Worm (Caenorhabditis elegans) whole organism, mixed stage, embryonic: ENCODE results near the gene npr-29.

Source experiments
- M03D4.4 ChIP-seq: sonication (generic microtip); optimal IDR thresholded peaks from 2 replicates; lab custom pipeline; 2017; ENCODE audit warnings: mild to moderate bottlenecking, missing genetic modification characterization, missing compliant biosample characterization
- blmp-1 ChIP-seq: fragments of 150-350 bp; optimal IDR thresholded peaks from 2 replicates; lab custom pipeline; 2014; ENCODE audit warnings: missing biosample characterization, missing genetic modification characterization
- ceh-39 ChIP-seq: fragments of 150-350 bp; optimal IDR thresholded peaks from 2 replicates; lab custom pipeline; 2014; ENCODE audit warnings: missing biosample characterization, missing genetic modification characterization
- ceh-43 ChIP-seq: fragments of 200-800 bp; sonication (Bioruptor generic); optimal IDR thresholded peaks from 2 replicates; lab custom pipeline; 2018; ENCODE audit warnings: mild to moderate bottlenecking, missing genetic modification characterization, moderate library complexity, missing compliant biosample characterization
- ces-1 ChIP-seq: fragments of 150-350 bp; optimal IDR thresholded peaks from 2 replicates; lab custom pipeline; 2014; ENCODE audit warnings: missing biosample characterization, missing genetic modification reagents, missing genetic modification characterization
- drap-1 ChIP-seq: fragments of 200-800 bp; sonication (Bioruptor generic); optimal IDR thresholded peaks from 3 replicates; lab custom pipeline; 2018; ENCODE audit warnings: mild to moderate bottlenecking, missing genetic modification characterization, missing compliant biosample characterization
- elt-1 ChIP-seq: sonication (generic microtip); optimal IDR thresholded peaks from 2 replicates; lab custom pipeline; 2017; ENCODE audit warnings: missing genetic modification characterization, mild to moderate bottlenecking, missing compliant biosample characterization, antibody characterized with exemption, moderate library complexity, borderline replicate concordance; ENCODE audit not compliant: insufficient read depth
- elt-3 ChIP-seq: fragments of 150-350 bp; optimal IDR thresholded peaks from 2 replicates; lab custom pipeline; 2014; ENCODE audit warnings: missing biosample characterization, missing genetic modification characterization
- flh-1 ChIP-seq: fragments of 200-800 bp; sonication (Bioruptor generic); optimal IDR thresholded peaks from 2 replicates; lab custom pipeline; 2018; ENCODE audit warnings: mild to moderate bottlenecking, missing genetic modification characterization, moderate library complexity, missing compliant biosample characterization
- ham-2 ChIP-seq: fragments of 200-800 bp; sonication (Bioruptor generic); optimal IDR thresholded peaks from 2 replicates; lab custom pipeline; 2018; ENCODE audit warnings: mild to moderate bottlenecking, missing genetic modification characterization, missing compliant biosample characterization
- hlh-1 ChIP-seq: fragments of 150-350 bp; optimal IDR thresholded peaks from 2 replicates; lab custom pipeline; 2014; ENCODE audit warnings: missing biosample characterization, missing genetic modification reagents, missing genetic modification characterization
- lin-13 ChIP-seq: fragments of 150-350 bp; optimal IDR thresholded peaks from 2 replicates; lab custom pipeline; 2014; ENCODE audit warnings: missing biosample characterization, missing genetic modification characterization
- lin-32 ChIP-seq: fragments of 200-800 bp; sonication (Bioruptor generic); optimal IDR thresholded peaks from 2 replicates; lab custom pipeline; 2018; ENCODE audit warnings: mild to moderate bottlenecking, missing genetic modification characterization, missing compliant biosample characterization
- lsy-2 ChIP-seq: fragments of 150-350 bp; optimal IDR thresholded peaks from 2 replicates; lab custom pipeline; 2014; ENCODE audit warnings: missing biosample characterization, missing genetic modification characterization
- mab-5 ChIP-seq: fragments of 150-350 bp; optimal IDR thresholded peaks from 2 replicates; lab custom pipeline; 2014; ENCODE audit warnings: missing biosample characterization, missing genetic modification characterization
- mep-1 ChIP-seq: fragments of 150-350 bp; optimal IDR thresholded peaks from 2 replicates; lab custom pipeline; 2017; ENCODE audit warnings: missing biosample characterization, missing genetic modification reagents, missing genetic modification characterization, inconsistent platforms
- mls-2 ChIP-seq: sonication (generic microtip); optimal IDR thresholded peaks from 2 replicates; lab custom pipeline; 2016; ENCODE audit warnings: mild to moderate bottlenecking, missing genetic modification characterization, moderate library complexity, missing compliant biosample characterization
- nhr-237 ChIP-seq: fragments of 150-350 bp; optimal IDR thresholded peaks from 2 replicates; lab custom pipeline; 2014; ENCODE audit warnings: missing biosample characterization, missing genetic modification characterization
- nhr-28 ChIP-seq: fragments of 150-350 bp; optimal IDR thresholded peaks from 2 replicates; lab custom pipeline; 2014; ENCODE audit warnings: missing biosample characterization, missing genetic modification characterization
- pha-4 ChIP-seq: fragments of 150-350 bp; optimal IDR thresholded peaks from 2 replicates; lab custom pipeline; 2018; ENCODE audit warnings: missing biosample characterization, missing genetic modification reagents, missing genetic modification characterization
- sem-2 ChIP-seq: fragments of 200-800 bp; sonication (Bioruptor generic); optimal IDR thresholded peaks from 2 replicates; lab custom pipeline; 2018; ENCODE audit warnings: mild to moderate bottlenecking, missing genetic modification characterization, missing compliant biosample characterization
- sptf-1 ChIP-seq: sonication (generic microtip); optimal IDR thresholded peaks from 2 replicates; lab custom pipeline; 2017; ENCODE audit warnings: mild to moderate bottlenecking, missing genetic modification characterization, moderate library complexity, missing compliant biosample characterization
- tbx-8 ChIP-seq: fragments of 200-800 bp; sonication (Bioruptor generic); optimal IDR thresholded peaks from 2 replicates; lab custom pipeline; 2018; ENCODE audit warnings: mild to moderate bottlenecking, missing genetic modification characterization, moderate library complexity, missing compliant biosample characterization
- unc-120 ChIP-seq: sonication (generic microtip); optimal IDR thresholded peaks from 2 replicates; lab custom pipeline; 2017; ENCODE audit warnings: missing genetic modification characterization, missing compliant biosample characterization; ENCODE audit not compliant: poor library complexity, severe bottlenecking
- zip-8 ChIP-seq: fragments of 150-350 bp; optimal IDR thresholded peaks from 2 replicates; lab custom pipeline; 2014; ENCODE audit warnings: missing biosample characterization, missing genetic modification characterization
- ztf-11 ChIP-seq: fragments of 150-350 bp; optimal IDR thresholded peaks from 2 replicates; lab custom pipeline; 2014; ENCODE audit warnings: missing biosample characterization, missing genetic modification characterization

Gene npr-29

DNA sequence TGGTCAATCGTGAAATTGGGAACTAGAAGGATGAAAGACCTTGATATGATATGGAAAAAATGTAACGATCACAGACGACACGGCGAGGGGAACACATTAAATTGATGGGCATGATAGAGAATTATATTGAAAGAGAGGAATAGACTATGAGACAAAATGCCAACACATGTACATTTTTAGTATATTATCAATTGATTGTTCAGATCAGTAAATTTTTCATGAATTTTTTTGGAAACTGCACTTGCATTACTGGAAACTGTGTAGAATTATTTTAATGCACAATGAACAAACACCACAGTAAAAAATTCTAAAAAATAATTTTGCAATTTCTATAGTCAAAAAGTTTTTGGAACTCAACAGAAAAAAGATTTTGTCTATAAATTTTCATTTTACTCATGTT is 42.0 kb downstream of the npr-29 start:
- no peak for TF ChIP-seq sptf-1 (tag; lab: Kevin White, UChicago)
- no peak for TF ChIP-seq tbx-8
- TF ChIP-seq elt-1 (tag; lab: Kevin White, UChicago): no peak
- TF ChIP-seq ceh-43 (GFP tag; lab: Kevin White, UChicago): no peak
- no peak for TF ChIP-seq drap-1 (GFP tag; lab: Kevin White, UChicago)
- TF ChIP-seq ces-1 (GFP tag; lab: Kevin White, UChicago): no peak
- TF ChIP-seq hlh-1 (tag; lab: Kevin White, UChicago): no peak
- no peak for TF ChIP-seq elt-3 (tag; lab: Kevin White, UChicago)

- TF ChIP-seq mls-2 (tag; lab: Kevin White, UChicago) (no peak), elt-1 (tag; lab: Kevin White, UChicago) (no peak), pha-4 (tag; lab: Kevin White, UChicago) (no peak), sem-2 (GFP tag; lab: Kevin White, UChicago) (no peak), drap-1 (GFP tag; lab: Kevin White, UChicago) (no peak), ztf-11 (no peak), ceh-43 (GFP tag; lab: Kevin White, UChicago) (no peak), mep-1 (no peak), zip-8 (tag; lab: Kevin White, UChicago) (no peak), unc-120 (tag; lab: Kevin White, UChicago) (no peak), mab-5 (tag; lab: Kevin White, UChicago) (no peak), nhr-28 (tag; lab: Kevin White, UChicago) (no peak), flh-1 (GFP tag; lab: Kevin White, UChicago) (no peak), blmp-1 (tag; lab: Kevin White, UChicago) (no peak), ces-1 (GFP tag; lab: Kevin White, UChicago) (no peak), ham-2 (no peak), lsy-2 (tag; lab: Kevin White, UChicago) (no peak), ceh-39 (tag; lab: Kevin White, UChicago) (no peak), nhr-237 (tag; lab: Kevin White, UChicago) (no peak)
Observed at ce11 chrIII:9172702-9173101, 42.6 kb downstream of the npr-29 start, which contains the start of gene ina-1. Gene ina-1 (minus strand): TSS chrIII:9172802.

DNA sequence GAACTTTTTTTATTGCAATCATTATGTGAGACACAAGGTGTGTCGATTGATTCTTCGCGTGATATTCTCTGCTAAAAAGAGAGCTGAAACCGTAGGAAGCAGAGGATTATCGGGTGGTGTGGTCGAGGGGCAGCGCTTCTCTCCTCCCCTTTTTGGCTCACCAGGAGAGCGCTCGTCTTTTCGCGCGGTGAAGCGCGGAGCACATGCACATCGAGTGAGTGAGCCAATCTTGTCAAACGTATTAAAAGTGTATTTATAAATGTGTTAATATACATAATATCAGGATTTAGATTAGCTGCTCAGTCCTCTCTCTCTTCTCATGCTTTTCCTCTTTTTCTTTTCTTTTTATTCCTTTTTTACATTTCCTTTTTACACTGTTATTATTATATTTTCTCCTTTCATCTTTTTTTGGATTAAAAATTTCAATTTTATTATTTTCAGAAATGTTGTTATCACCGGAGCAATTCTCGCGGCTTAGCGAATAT is 52.6 kb downstream of the npr-29 start, which contains the start of gene dgk-3:
Gene dgk-3, plus strand, starts transcription at position 435 of the 485 bp plus-strand sequence.
- TF ChIP-seq lin-32 (GFP tag; lab: Kevin White, UChicago) (no peak), lin-13 (tag; lab: Kevin White, UChicago) (no peak), M03D4.4 (tag; lab: Kevin White, UChicago) (no peak), mab-5 (tag; lab: Kevin White, UChicago) (no peak)

- TF ChIP-seq sptf-1 (tag; lab: Kevin White, UChicago): no peak
- no peak for TF ChIP-seq nhr-28 (tag; lab: Kevin White, UChicago)
- no peak for TF ChIP-seq ces-1 (GFP tag; lab: Kevin White, UChicago)
- TF ChIP-seq zip-8 (tag; lab: Kevin White, UChicago): no peak
- no peak for TF ChIP-seq lin-32 (GFP tag; lab: Kevin White, UChicago)
Observed at ce11 chrIII:9161553-9161952, 53.7 kb downstream of the npr-29 start, which contains the start of gene ptr-9. Gene ptr-9 (minus strand): TSS chrIII:9161653.
